Worm (Caenorhabditis elegans) whole organism, L4 larva: ENCODE data around the gene ptb-1.

ENCODE experiments used
- F49E8.2 ChIP-seq: sonication (generic microtip); optimal IDR thresholded peaks from 2 replicates; lab custom pipeline; 2016; ENCODE audit warnings: missing compliant biosample characterization, mild to moderate bottlenecking, missing genetic modification characterization, borderline replicate concordance
- madf-5 ChIP-seq, 2 experiments: fragments of 200-800 bp; sonication (Bioruptor generic); IDR thresholded peaks; 2 replicates each; pipeline ENCODE4 v1.3.6; 2022; ENCODE audit warnings: missing compliant biosample characterization in 2 of 2, missing genetic modification characterization in 2 of 2
- mdl-1 ChIP-seq, 2 experiments: fragments of 150-350 bp in 1 of 2; sonication (generic microtip) in 1 of 2; optimal IDR thresholded peaks; 2 replicates each; lab custom pipeline; 2014 to 2017; ENCODE audit warnings: missing biosample characterization in 2 of 2, missing genetic modification characterization in 2 of 2
- nhr-11 ChIP-seq: fragments of 150-350 bp; optimal IDR thresholded peaks from 2 replicates; lab custom pipeline; 2014; ENCODE audit warnings: missing biosample characterization, missing genetic modification characterization
- nhr-76 ChIP-seq: fragments of 150-350 bp; optimal IDR thresholded peaks from 2 replicates; lab custom pipeline; 2014; ENCODE audit warnings: missing biosample characterization, missing genetic modification characterization
- pha-4 ChIP-seq, 2 experiments: fragments of 150-350 bp in 1 of 2; fragments of 200-800 bp in 1 of 2; sonication (Bioruptor generic) in 1 of 2; IDR thresholded peaks in 1 of 2; optimal IDR thresholded peaks in 1 of 2; 2 replicates each; pipeline versions ENCODE4 v1.3.6 to Lab custom; 2014 to 2022; ENCODE audit warnings: missing genetic modification characterization in 2 of 2, missing genetic modification reagents in 2 of 2, missing biosample characterization in 1 of 2, missing compliant biosample characterization in 1 of 2

DNA sequence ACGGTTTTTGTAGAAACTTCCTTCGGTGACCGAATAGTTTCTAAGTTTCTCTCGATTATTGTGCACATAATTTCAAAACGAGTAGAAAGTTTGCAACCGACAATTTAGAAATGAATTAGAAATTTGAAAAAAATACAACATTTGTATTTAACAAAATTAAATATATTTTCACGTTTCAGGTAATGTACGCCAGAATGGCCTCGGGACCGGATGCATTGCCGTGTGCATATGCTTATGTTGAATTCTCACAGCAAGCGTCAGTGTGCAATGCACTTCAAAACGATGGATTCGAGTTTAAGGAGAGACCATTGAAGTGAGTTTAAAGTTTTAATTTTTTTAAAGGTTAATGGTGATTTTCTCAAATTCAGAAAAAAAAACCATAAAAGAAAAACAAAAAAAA lies 14.5 kb upstream of the ptb-1 start, which contains the start of gene marc-2:
- TF ChIP-seq madf-5 (GFP tag; IDR thresholded peaks at IDR 0.05; lab: Robert Waterston, UW), result no peak
- TF ChIP-seq pha-4 (GFP tag; IDR thresholded peaks at IDR 0.05; lab: Robert Waterston, UW), result no peak
- TF ChIP-seq pha-4 (tag; optimal IDR thresholded peaks at IDR 0.05; lab: Kevin White, UChicago), result no peak
- no peak for TF ChIP-seq F49E8.2 (tag; lab: Kevin White, UChicago)
- no peak for TF ChIP-seq nhr-76 (tag; lab: Kevin White, UChicago)
- no peak for TF ChIP-seq nhr-11
- TF ChIP-seq mdl-1 (tag; optimal IDR thresholded peaks at IDR 0.05; lab: Kevin White, UChicago), result no peak
